Fruit fly (Drosophila melanogaster) ovary, adult (tissue): ENCODE data around the gene fd3F.

Source experiments
- CG17801 ChIP-seq: fragments of 200-800 bp; optimal IDR thresholded peaks from 2 replicates; lab custom pipeline; 2019; ENCODE audit warnings: missing biosample characterization, mild to moderate bottlenecking, missing genetic modification characterization, moderate library complexity; ENCODE audit not compliant: partially characterized antibody

The fd3F gene

DNA sequence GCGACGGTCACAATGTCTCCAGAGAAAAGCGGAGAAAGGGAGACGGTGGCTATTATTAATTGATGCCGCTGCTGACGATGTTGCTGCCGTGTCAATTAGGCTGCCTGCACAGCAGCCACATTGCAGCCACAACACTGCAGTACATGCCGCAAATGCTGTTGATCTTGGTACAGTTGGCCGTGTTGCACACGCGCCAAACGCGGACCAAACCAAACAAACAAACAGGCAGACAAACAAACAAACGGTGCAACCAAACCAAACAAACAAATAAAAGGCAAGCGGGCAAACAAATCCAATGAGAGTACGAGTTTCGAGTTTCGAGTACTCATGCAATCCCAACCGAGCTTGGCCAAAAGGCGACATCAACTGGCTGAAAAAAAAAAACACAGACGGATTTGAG is 30.1 kb downstream of the fd3F start:
- no peak for TF ChIP-seq CG17801

DNA sequence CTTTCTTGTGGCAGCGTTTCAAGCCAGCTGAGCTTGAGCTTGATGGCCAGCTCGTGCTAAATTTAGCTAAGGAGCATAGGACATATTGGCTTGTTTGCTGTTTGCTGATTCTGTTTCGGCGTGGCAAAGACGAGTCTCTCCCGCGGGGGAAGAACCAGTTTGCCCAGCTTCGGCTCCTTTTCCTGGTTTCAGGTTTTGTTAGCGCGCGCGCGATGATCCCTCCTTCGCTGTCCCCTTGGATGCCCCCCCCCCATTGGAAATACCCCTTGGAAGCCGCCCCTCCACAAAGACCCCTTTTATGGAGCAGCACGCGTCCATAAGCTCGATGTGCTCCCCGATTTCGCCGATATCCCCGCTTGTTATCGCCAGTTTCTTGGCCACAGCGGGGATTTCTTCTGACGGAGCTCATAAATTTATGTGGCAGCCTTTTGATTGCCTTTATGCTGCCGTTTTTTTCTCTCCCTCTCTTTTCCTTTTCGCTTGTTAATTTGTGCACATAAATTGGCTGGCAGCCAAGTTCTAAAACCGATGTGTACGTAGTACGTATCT is 31.1 kb downstream of the fd3F start:
- no peak for TF ChIP-seq CG17801

DNA sequence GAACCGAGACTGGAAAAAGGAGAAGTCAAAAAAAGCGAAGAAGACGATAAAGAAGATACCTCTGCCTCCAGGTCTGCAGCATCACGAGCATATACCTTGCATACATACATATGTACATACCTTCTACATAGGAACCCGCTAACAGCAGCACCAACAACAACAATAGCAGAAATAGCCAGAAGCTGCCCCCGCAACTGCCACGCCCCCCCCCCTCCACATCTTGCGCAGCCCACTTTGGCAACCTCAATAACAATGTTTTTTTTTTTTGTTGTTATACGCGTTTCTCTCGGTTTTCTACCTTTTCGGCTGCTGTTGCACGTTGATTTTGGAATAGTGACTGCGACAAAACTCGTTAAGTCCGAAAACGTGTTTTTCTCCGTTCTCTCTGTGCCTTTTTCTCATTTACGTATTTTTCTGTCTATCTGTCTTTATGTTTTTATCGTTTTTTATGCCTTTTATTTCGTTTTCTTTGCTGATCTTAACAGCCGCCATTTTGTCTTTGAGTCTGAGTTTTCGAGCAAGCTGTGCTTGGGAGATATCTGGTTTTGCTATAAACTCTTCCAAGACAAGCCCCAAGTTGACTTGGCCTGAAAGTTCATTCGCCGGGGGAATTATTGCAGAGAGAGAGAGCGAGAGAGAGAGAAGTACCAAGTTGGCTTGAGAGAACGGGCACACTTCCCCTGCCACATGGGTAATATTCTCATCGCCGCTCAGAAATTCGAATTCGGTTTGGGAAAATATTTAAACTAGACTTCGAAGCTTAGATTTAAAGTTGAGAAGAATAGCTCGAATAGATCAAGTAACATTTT is 33.0 kb downstream of the fd3F start:
- TF ChIP-seq CG17801 = no peak

DNA sequence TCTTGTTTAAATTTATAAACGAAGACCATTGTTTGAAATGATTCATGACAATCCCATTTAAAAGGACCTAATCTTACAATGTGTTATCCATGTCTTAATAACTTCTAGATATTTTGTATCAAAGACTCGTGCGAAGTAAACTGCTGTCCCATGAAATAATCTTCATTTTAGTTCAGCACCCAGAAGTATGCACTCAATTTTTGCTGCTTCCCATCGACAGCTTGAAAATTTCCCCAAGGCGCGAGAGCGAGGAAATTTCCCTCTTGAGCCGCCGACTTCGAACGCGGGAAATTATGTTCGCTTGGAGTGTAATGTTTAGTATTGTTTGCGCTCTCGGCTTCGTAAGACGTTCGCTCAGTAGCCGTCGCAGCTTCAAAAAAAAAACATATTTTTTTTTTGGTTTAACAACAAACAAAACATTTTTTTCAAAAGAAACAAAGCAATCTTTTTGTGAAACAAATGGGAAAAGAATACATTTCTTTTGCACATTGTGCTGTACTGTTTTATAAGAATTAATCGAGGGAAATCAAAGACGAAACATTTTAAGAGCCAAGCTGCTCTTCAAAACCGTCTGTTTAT is 33.7 kb downstream of the fd3F start:
- TF ChIP-seq CG17801 = no peak

dm6 chrX:3837628-3838027 is 35.5 kb downstream of the fd3F start:
- TF ChIP-seq CG17801 = no peak

DNA sequence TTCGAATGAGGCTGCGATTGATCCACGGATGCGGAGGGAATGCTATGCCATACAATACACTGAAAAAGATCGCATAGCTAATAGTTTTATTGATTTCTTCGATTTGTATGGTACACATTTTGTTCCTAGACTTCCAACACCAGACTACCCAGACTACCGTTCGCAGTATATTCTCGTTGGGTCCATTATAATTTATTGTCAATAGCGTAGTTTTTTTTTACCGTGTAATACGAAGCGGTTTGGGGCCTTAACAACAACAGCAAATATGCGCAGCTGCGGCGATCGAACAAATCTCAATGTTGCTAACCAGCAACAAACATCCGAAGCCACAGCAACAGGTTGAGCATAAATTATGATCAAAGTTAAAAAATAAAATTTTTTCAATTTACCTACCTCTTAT is 36.5 kb downstream of the fd3F start:
- no peak for TF ChIP-seq CG17801

dm6 chrX:3840962-3841361 is 38.8 kb downstream of the fd3F start:
- TF ChIP-seq CG17801 = no peak

- TF ChIP-seq CG17801 = no peak
Observed at dm6 chrX:3842898-3843297, 40.8 kb downstream of the fd3F start.

DNA sequence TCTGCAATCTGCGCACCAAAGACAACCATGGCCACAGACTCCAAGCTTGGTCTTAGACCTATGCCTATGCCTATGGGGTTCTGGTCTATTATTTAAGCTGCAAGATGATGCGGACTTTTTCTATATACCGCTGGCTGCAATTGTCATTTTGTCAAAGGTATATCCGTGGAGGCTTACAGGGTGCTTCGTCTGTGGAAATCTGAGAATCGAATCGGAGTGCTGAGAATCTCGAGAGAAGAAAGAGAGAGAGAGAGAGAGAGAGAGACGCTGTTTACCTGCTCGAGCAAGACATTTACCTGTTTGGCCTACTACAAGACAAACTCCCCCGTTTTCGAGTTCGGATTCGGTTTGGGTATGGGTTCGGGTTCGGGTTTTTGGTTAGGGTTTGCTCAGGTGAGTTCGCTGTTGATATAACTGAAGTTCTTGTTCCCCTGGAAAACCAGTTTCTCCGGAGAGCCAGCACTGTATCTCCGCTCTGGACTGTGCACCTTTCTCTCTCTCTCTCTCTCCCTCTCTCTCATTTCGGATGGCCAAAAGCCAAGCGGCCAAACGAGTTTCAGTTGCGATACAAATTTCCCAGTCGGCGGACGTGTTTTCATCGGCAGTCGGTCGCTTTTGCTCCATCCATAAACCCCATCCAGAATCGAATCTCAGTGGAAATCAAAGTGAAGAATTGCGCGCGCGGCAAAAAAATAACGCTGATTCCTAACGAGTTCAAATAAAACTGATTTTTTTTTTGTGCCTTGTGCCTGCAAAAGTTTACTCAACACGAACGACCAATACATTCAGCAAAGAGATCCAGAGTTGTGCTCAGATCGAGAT is 43.4 kb downstream of the fd3F start:
- TF ChIP-seq CG17801 = no peak

dm6 chrX:3846393-3846792 is 44.3 kb downstream of the fd3F start:
- TF ChIP-seq CG17801 = no peak

dm6 chrX:3849419-3850028 is 47.4 kb downstream of the fd3F start:
- no peak for TF ChIP-seq CG17801
